Worm (Caenorhabditis elegans) whole organism, L4 larva: Measurements from ENCODE around the gene mrpl-12.

Experiments used
- F26F4.8 ChIP-seq: fragments of 200-800 bp; sonication (Bioruptor generic); conservative IDR thresholded peaks from 2 replicates; pipeline ENCODE4 v1.3.6; 2022; ENCODE audit warnings: missing genetic modification characterization, missing compliant biosample characterization
- F44E2.7 ChIP-seq: fragments of 200-800 bp; sonication (Bioruptor generic); IDR thresholded peaks from 2 replicates; pipeline ENCODE4 v2.1.2; 2022; ENCODE audit warnings: missing genetic modification characterization, missing compliant biosample characterization
- T20F7.1 ChIP-seq: fragments of 200-800 bp; sonication (Bioruptor generic); optimal IDR thresholded peaks from 2 replicates; lab custom pipeline; 2018; ENCODE audit warnings: mild to moderate bottlenecking, missing genetic modification characterization, missing compliant biosample characterization
- Y105C5A.15 ChIP-seq: fragments of 200-800 bp; sonication (Bioruptor generic); IDR thresholded peaks from 2 replicates; pipeline ENCODE4 v1.3.6; 2022; ENCODE audit warnings: missing genetic modification characterization, missing compliant biosample characterization
- Y48G9A.11 ChIP-seq: fragments of 200-800 bp; sonication (Bioruptor generic); IDR thresholded peaks from 2 replicates; pipeline ENCODE4 v1.3.6; 2022; ENCODE audit warnings: missing genetic modification reagents, missing genetic modification characterization, missing compliant biosample characterization
- Y5F2A.4 ChIP-seq: fragments of 200-800 bp; sonication (Bioruptor generic); optimal IDR thresholded peaks from 2 replicates; lab custom pipeline; 2018; ENCODE audit warnings: mild to moderate bottlenecking, missing genetic modification characterization, missing compliant biosample characterization
- ZK546.5 ChIP-seq, 2 experiments: sonication (generic microtip); optimal IDR thresholded peaks; 2 replicates each; lab custom pipeline; 2017; ENCODE audit warnings: missing biosample characterization in 2 of 2, missing genetic modification characterization in 2 of 2
- aha-1 ChIP-seq: fragments of 150-350 bp; peaks from one replicate; lab custom pipeline; 2014; ENCODE audit warnings: missing biosample characterization, missing genetic modification characterization
- aly-2 ChIP-seq: sonication (generic microtip); optimal IDR thresholded peaks from 2 replicates; lab custom pipeline; 2018; ENCODE audit warnings: missing biosample characterization, missing genetic modification characterization
- arid-1 ChIP-seq: fragments of 200-800 bp; sonication (Bioruptor generic); conservative IDR thresholded peaks from 2 replicates; pipeline ENCODE4 v1.3.6; 2022; ENCODE audit warnings: missing genetic modification reagents, missing genetic modification characterization, missing compliant biosample characterization
- ceh-20 ChIP-seq: fragments of 200-800 bp; sonication (Bioruptor generic); IDR thresholded peaks from 2 replicates; pipeline ENCODE4 v1.3.6; 2022; ENCODE audit warnings: missing genetic modification reagents, missing genetic modification characterization, missing compliant biosample characterization
- ceh-28 ChIP-seq: fragments of 150-350 bp; optimal IDR thresholded peaks from 2 replicates; lab custom pipeline; 2014; ENCODE audit warnings: missing biosample characterization, missing genetic modification reagents, missing genetic modification characterization
- ceh-32 ChIP-seq: sonication (generic microtip); optimal IDR thresholded peaks from 2 replicates; lab custom pipeline; 2016; ENCODE audit warnings: mild to moderate bottlenecking, missing genetic modification characterization, missing compliant biosample characterization; ENCODE audit not compliant: poor library complexity
- cey-2 ChIP-seq: sonication (generic microtip); optimal IDR thresholded peaks from 3 replicates; lab custom pipeline; 2017; ENCODE audit warnings: missing genetic modification characterization, mild to moderate bottlenecking, missing compliant biosample characterization, antibody characterized with exemption, borderline replicate concordance; ENCODE audit not compliant: insufficient read depth
- daf-8 ChIP-seq: fragments of 200-800 bp; sonication (Bioruptor generic); IDR thresholded peaks from 2 replicates; pipeline ENCODE4 v1.3.6; 2022; ENCODE audit warnings: missing genetic modification characterization, missing compliant biosample characterization
- dve-1 ChIP-seq: sonication (generic microtip); optimal IDR thresholded peaks from 2 replicates; lab custom pipeline; 2017; ENCODE audit warnings: antibody characterized with exemption, mild to moderate bottlenecking, missing genetic modification characterization, missing compliant biosample characterization; ENCODE audit not compliant: insufficient read depth
- egl-27 ChIP-seq: sonication (generic microtip); optimal IDR thresholded peaks from 3 replicates; lab custom pipeline; 2017; ENCODE audit warnings: missing biosample characterization, missing genetic modification reagents, missing genetic modification characterization
- fos-1 ChIP-seq: fragments of 150-350 bp; optimal IDR thresholded peaks from 2 replicates; lab custom pipeline; 2014; ENCODE audit warnings: missing biosample characterization, missing genetic modification characterization
- hlh-30 ChIP-seq: sonication (generic microtip); optimal IDR thresholded peaks from 2 replicates; lab custom pipeline; 2017; ENCODE audit warnings: antibody characterized with exemption, mild to moderate bottlenecking, missing genetic modification characterization, missing compliant biosample characterization; ENCODE audit not compliant: insufficient read depth
- hmg-1.1 ChIP-seq: fragments of 200-800 bp; sonication (Bioruptor generic); IDR thresholded peaks from 2 replicates; pipeline ENCODE4 v1.3.6; 2022; ENCODE audit warnings: missing genetic modification reagents, missing genetic modification characterization, missing compliant biosample characterization
- lim-7 ChIP-seq: fragments of 200-800 bp; sonication (Bioruptor generic); IDR thresholded peaks from 2 replicates; pipeline ENCODE4 v1.3.6; 2022; ENCODE audit warnings: missing genetic modification characterization, missing compliant biosample characterization
- lin-38 ChIP-seq: fragments of 200-800 bp; sonication (Bioruptor generic); IDR thresholded peaks from 2 replicates; pipeline ENCODE4 v1.3.6; 2022; ENCODE audit warnings: missing genetic modification reagents, missing genetic modification characterization, missing compliant biosample characterization
- lir-3 ChIP-seq: sonication (generic microtip); optimal IDR thresholded peaks from 2 replicates; lab custom pipeline; 2016; ENCODE audit warnings: mild to moderate bottlenecking, missing genetic modification characterization, missing compliant biosample characterization
- madf-5 ChIP-seq, 2 experiments: fragments of 200-800 bp; sonication (Bioruptor generic); IDR thresholded peaks; 2 replicates each; pipeline ENCODE4 v1.3.6; 2022; ENCODE audit warnings: missing compliant biosample characterization in 2 of 2, missing genetic modification characterization in 2 of 2
- mdl-1 ChIP-seq, 2 experiments: fragments of 150-350 bp in 1 of 2; sonication (generic microtip) in 1 of 2; optimal IDR thresholded peaks; 2 replicates each; lab custom pipeline; 2014 to 2017; ENCODE audit warnings: missing biosample characterization in 2 of 2, missing genetic modification characterization in 2 of 2
- mdt-29 ChIP-seq: fragments of 200-800 bp; sonication (Bioruptor generic); IDR thresholded peaks from 2 replicates; pipeline ENCODE4 v1.3.6; 2022; ENCODE audit warnings: missing genetic modification reagents, missing genetic modification characterization, missing compliant biosample characterization
- mep-1 ChIP-seq: fragments of 150-350 bp; sonication (generic microtip); optimal IDR thresholded peaks from 3 replicates; lab custom pipeline; 2014; ENCODE audit warnings: missing biosample characterization, missing genetic modification characterization
- mxl-3 ChIP-seq: fragments of 200-800 bp; sonication (Bioruptor generic); optimal IDR thresholded peaks from 2 replicates; lab custom pipeline; 2018; ENCODE audit warnings: mild to moderate bottlenecking, missing genetic modification characterization, missing compliant biosample characterization
- nhr-10 ChIP-seq: fragments of 150-350 bp; optimal IDR thresholded peaks from 2 replicates; lab custom pipeline; 2014; ENCODE audit warnings: missing biosample characterization, missing genetic modification characterization
- nhr-102 ChIP-seq: sonication (generic microtip); optimal IDR thresholded peaks from 2 replicates; lab custom pipeline; 2016; ENCODE audit warnings: mild to moderate bottlenecking, missing genetic modification characterization, moderate library complexity, missing compliant biosample characterization
- nhr-111 ChIP-seq: fragments of 200-800 bp; sonication (Bioruptor generic); optimal IDR thresholded peaks from 2 replicates; lab custom pipeline; 2018; ENCODE audit warnings: mild to moderate bottlenecking, missing genetic modification characterization, missing compliant biosample characterization
- nhr-28 ChIP-seq: fragments of 150-350 bp; optimal IDR thresholded peaks from 2 replicates; lab custom pipeline; 2014; ENCODE audit warnings: missing biosample characterization, missing genetic modification characterization
- nhr-42 ChIP-seq: fragments of 200-800 bp; sonication (Bioruptor generic); IDR thresholded peaks from 2 replicates; pipeline ENCODE4 v1.3.6; 2022; ENCODE audit warnings: missing genetic modification characterization, missing compliant biosample characterization
- nhr-76 ChIP-seq: fragments of 150-350 bp; optimal IDR thresholded peaks from 2 replicates; lab custom pipeline; 2014; ENCODE audit warnings: missing biosample characterization, missing genetic modification characterization
- php-3 ChIP-seq: fragments of 200-800 bp; sonication (Bioruptor generic); IDR thresholded peaks from 2 replicates; pipeline ENCODE4 v1.3.6; 2022; ENCODE audit warnings: missing genetic modification reagents, missing genetic modification characterization, missing compliant biosample characterization
- rbr-2 ChIP-seq: sonication (generic microtip); optimal IDR thresholded peaks from 2 replicates; lab custom pipeline; 2016; ENCODE audit warnings: missing genotype, missing genetic modification characterization, missing compliant biosample characterization
- sdz-12 ChIP-seq: fragments of 200-800 bp; sonication (Bioruptor generic); optimal IDR thresholded peaks from 2 replicates; lab custom pipeline; 2018; ENCODE audit warnings: mild to moderate bottlenecking, missing genetic modification characterization, missing compliant biosample characterization
- set-16 ChIP-seq: fragments of 200-800 bp; sonication (Bioruptor generic); IDR thresholded peaks from 2 replicates; pipeline ENCODE4 v1.3.6; 2022; ENCODE audit warnings: missing genetic modification reagents, missing genetic modification characterization, missing compliant biosample characterization
- skn-1 ChIP-seq: fragments of 150-350 bp; optimal IDR thresholded peaks from 2 replicates; lab custom pipeline; 2014; ENCODE audit warnings: missing biosample characterization, missing genetic modification characterization
- snpc-1.2 ChIP-seq: fragments of 200-800 bp; sonication (Bioruptor generic); IDR thresholded peaks from 2 replicates; pipeline ENCODE4 v1.3.6; 2022; ENCODE audit warnings: missing genetic modification reagents, missing genetic modification characterization, missing compliant biosample characterization
- spr-1 ChIP-seq: sonication (generic microtip); optimal IDR thresholded peaks from 2 replicates; lab custom pipeline; 2016; ENCODE audit warnings: mild to moderate bottlenecking, missing genetic modification characterization, missing compliant biosample characterization
- spr-3 ChIP-seq: fragments of 200-800 bp; sonication (Bioruptor generic); optimal IDR thresholded peaks from 2 replicates; lab custom pipeline; 2018; ENCODE audit warnings: mild to moderate bottlenecking, missing genetic modification characterization, missing compliant biosample characterization
- tra-1 ChIP-seq: fragments of 200-800 bp; sonication (Bioruptor generic); IDR thresholded peaks from 2 replicates; pipeline ENCODE4 v1.3.6; 2022; ENCODE audit warnings: missing genetic modification reagents, missing genetic modification characterization, missing compliant biosample characterization
- unc-39 ChIP-seq: sonication (generic microtip); optimal IDR thresholded peaks from 2 replicates; lab custom pipeline; 2017; ENCODE audit warnings: missing biosample characterization, missing genetic modification characterization
- unc-62 ChIP-seq, 3 experiments: fragments of 150-350 bp in 1 of 3; sonication (generic microtip); optimal IDR thresholded peaks in 2 of 3; peaks in 1 of 3; 1 replicate in 1 of 3; 2 replicates in 2 of 3; lab custom pipeline; 2014 to 2017; ENCODE audit warnings: missing biosample characterization in 3 of 3, missing genetic modification characterization in 3 of 3, missing genetic modification reagents in 3 of 3, missing genotype in 1 of 3
- vab-7 ChIP-seq: fragments of 200-800 bp; sonication (Bioruptor generic); IDR thresholded peaks from 2 replicates; pipeline ENCODE4 v1.3.6; 2022; ENCODE audit warnings: missing genetic modification reagents, missing genetic modification characterization, missing compliant biosample characterization
- zag-1 ChIP-seq: fragments of 150-350 bp; optimal IDR thresholded peaks from 2 replicates; lab custom pipeline; 2014; ENCODE audit warnings: missing biosample characterization, missing genetic modification characterization
- zfp-2 ChIP-seq: sonication (generic microtip); optimal IDR thresholded peaks from 2 replicates; lab custom pipeline; 2016; ENCODE audit warnings: mild to moderate bottlenecking, missing genetic modification characterization, missing compliant biosample characterization
- zip-2 ChIP-seq: fragments of 150-350 bp; optimal IDR thresholded peaks from 2 replicates; lab custom pipeline; 2014; ENCODE audit warnings: missing biosample characterization, missing genetic modification characterization
- ztf-11 ChIP-seq: fragments of 150-350 bp; optimal IDR thresholded peaks from 2 replicates; lab custom pipeline; 2014; ENCODE audit warnings: missing biosample characterization, missing genetic modification characterization
- ztf-7 ChIP-seq: fragments of 150-350 bp; optimal IDR thresholded peaks from 2 replicates; lab custom pipeline; 2014; ENCODE audit warnings: missing biosample characterization, missing genetic modification characterization

Gene mrpl-12

DNA sequence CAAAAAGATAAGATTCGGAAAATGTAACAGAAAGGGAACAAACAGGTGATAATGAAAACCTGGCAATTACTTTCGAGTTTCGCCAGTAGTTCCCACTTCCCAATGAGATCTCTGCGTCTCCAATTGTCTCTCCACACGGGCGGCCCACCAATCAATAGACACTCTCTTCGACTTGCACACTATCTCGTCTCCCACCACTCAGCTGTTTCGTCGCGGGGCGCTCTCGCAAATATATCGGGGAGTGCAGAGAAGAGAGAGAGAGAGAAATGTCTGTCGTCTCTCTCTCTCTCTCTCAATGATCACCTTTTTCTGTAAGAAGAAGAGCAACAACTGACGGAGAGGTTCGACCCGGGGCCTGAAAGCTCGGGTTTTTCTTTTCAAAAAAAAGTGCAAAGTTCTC is 12.6 kb downstream of the mrpl-12 start (continued):
- no peak for TF ChIP-seq lim-7 (GFP tag; lab: Robert Waterston, UW)
- TF ChIP-seq snpc-1.2 (GFP tag; lab: Robert Waterston, UW): peak; percentile 17; the same call in 1 of the 2 replicates
- no peak for TF ChIP-seq F26F4.8 (GFP tag; lab: Robert Waterston, UW)
- peak; percentile 81 for TF ChIP-seq mep-1 (tag; lab: Kevin White, UChicago)
- 0 out of 2 replicates have a peak, but pooled peaks have one; percentile 23 for TF ChIP-seq nhr-42 (GFP tag; lab: Robert Waterston, UW)
- TF ChIP-seq aly-2: no peak
- TF ChIP-seq nhr-111 (GFP tag; lab: Kevin White, UChicago): no peak
- TF ChIP-seq mxl-3 (GFP tag; lab: Kevin White, UChicago): peak; percentile 87
- TF ChIP-seq rbr-2 (tag; lab: Kevin White, UChicago): peak; percentile 83
- TF ChIP-seq aha-1: no peak
- TF ChIP-seq lir-3 (tag; lab: Kevin White, UChicago): no peak
- TF ChIP-seq ztf-7 (tag; lab: Kevin White, UChicago): no peak
- TF ChIP-seq unc-39: no peak
- peak; percentile 13 for TF ChIP-seq nhr-10 (tag; lab: Kevin White, UChicago)
- TF ChIP-seq skn-1 (tag; lab: Kevin White, UChicago): no peak
- TF ChIP-seq vab-7: 0 out of 2 replicates have a peak, but pooled peaks have one; percentile 23
- TF ChIP-seq egl-27 (tag; lab: Kevin White, UChicago): no peak
- TF ChIP-seq nhr-76 (tag; lab: Kevin White, UChicago): no peak
- peak; percentile 24 for TF ChIP-seq Y5F2A.4
- TF ChIP-seq arid-1 (GFP tag; lab: Robert Waterston, UW): peak; percentile 68; the same call in 1 of the 2 replicates
- TF ChIP-seq spr-1 (tag; lab: Kevin White, UChicago): peak; percentile 32
- no peak for TF ChIP-seq madf-5 (GFP tag; IDR thresholded peaks at IDR 0.05; lab: Robert Waterston, UW)
- no peak for TF ChIP-seq ztf-11 (tag; lab: Kevin White, UChicago)
- peak; percentile 74 for TF ChIP-seq set-16 (GFP tag; lab: Robert Waterston, UW)
- no peak for TF ChIP-seq spr-3 (GFP tag; lab: Kevin White, UChicago)
- peak; percentile 84 for TF ChIP-seq php-3 (GFP tag; lab: Robert Waterston, UW)
- peak; percentile 38 for TF ChIP-seq T20F7.1 (GFP tag; lab: Kevin White, UChicago)
- TF ChIP-seq zag-1 (tag; lab: Kevin White, UChicago): no peak
- TF ChIP-seq tra-1 (GFP tag; lab: Robert Waterston, UW): peak; percentile 52; the same call in 1 of the 2 replicates
- TF ChIP-seq ZK546.5 (tag; optimal IDR thresholded peaks at IDR 0.05; lab: Kevin White, UChicago): no peak
- TF ChIP-seq zip-2 (tag; lab: Kevin White, UChicago): no peak
- no peak for TF ChIP-seq sdz-12 (GFP tag; lab: Kevin White, UChicago)
- TF ChIP-seq cey-2 (tag; lab: Kevin White, UChicago): no peak
- TF ChIP-seq hlh-30 (tag; lab: Kevin White, UChicago): peak; percentile 89
- TF ChIP-seq mdt-29: peak; percentile 72; the same call in 1 of the 2 replicates
- peak; percentile 93 for TF ChIP-seq hmg-1.1
- peak; percentile 79 for TF ChIP-seq ceh-20 (GFP tag; lab: Robert Waterston, UW)
- no peak for TF ChIP-seq Y48G9A.11 (GFP tag; lab: Robert Waterston, UW)
- no peak for TF ChIP-seq ceh-32 (tag; lab: Kevin White, UChicago)
- TF ChIP-seq dve-1 (tag; lab: Kevin White, UChicago): peak; percentile 90
- no peak for TF ChIP-seq fos-1 (tag; lab: Kevin White, UChicago)
- peak; percentile 68 for TF ChIP-seq lin-38 (GFP tag; lab: Robert Waterston, UW)
- TF ChIP-seq zfp-2 (tag; lab: Kevin White, UChicago): no peak
- peak; percentile 75 for TF ChIP-seq ceh-28 (tag; lab: Kevin White, UChicago)
- TF ChIP-seq nhr-28 (tag; lab: Kevin White, UChicago): peak; percentile 85
- TF ChIP-seq nhr-102 (tag; lab: Kevin White, UChicago): peak; percentile 69
- TF ChIP-seq Y105C5A.15 (GFP tag; lab: Robert Waterston, UW): 0 out of 2 replicates have a peak, but pooled peaks have one; percentile 54
- TF ChIP-seq unc-62 (GFP tag; optimal IDR thresholded peaks at IDR 0.05 in 1 of 2; lab: Kevin White, UChicago): no peak
- no peak for TF ChIP-seq unc-62 (tag; optimal IDR thresholded peaks at IDR 0.05; lab: Kevin White, UChicago)
- peak; percentile 17 to 53 for TF ChIP-seq mdl-1 (tag; optimal IDR thresholded peaks at IDR 0.05; lab: Kevin White, UChicago)
- no peak for TF ChIP-seq daf-8 (GFP tag; lab: Robert Waterston, UW)
- TF ChIP-seq F44E2.7 (GFP tag; lab: Robert Waterston, UW): no peak
